Worm (Caenorhabditis elegans) whole organism, late embryonic: ENCODE results near the gene mrpl-37.

Experiments
- F13H6.1 ChIP-seq: sonication (generic microtip); optimal IDR thresholded peaks from 2 replicates; lab custom pipeline; 2016; ENCODE audit warnings: missing genetic modification characterization, missing compliant biosample characterization
- ceh-24 ChIP-seq: sonication (generic microtip); optimal IDR thresholded peaks from 2 replicates; lab custom pipeline; 2016; ENCODE audit warnings: mild to moderate bottlenecking, missing genetic modification characterization, missing compliant biosample characterization
- ceh-30 ChIP-seq: fragments of 150-350 bp; optimal IDR thresholded peaks from 2 replicates; lab custom pipeline; 2014; ENCODE audit warnings: missing biosample characterization, missing genetic modification characterization
- ets-4 ChIP-seq: sonication (generic microtip); optimal IDR thresholded peaks from 2 replicates; lab custom pipeline; 2016; ENCODE audit warnings: missing genetic modification characterization, missing compliant biosample characterization
- fax-1 ChIP-seq: sonication (generic microtip); optimal IDR thresholded peaks from 2 replicates; lab custom pipeline; 2016; ENCODE audit warnings: missing genotype, missing genetic modification characterization, missing compliant biosample characterization
- hlh-6 ChIP-seq: sonication (generic microtip); optimal IDR thresholded peaks from 2 replicates; lab custom pipeline; 2016; ENCODE audit warnings: missing genotype, missing genetic modification characterization, missing compliant biosample characterization
- madf-2 ChIP-seq: sonication (generic microtip); optimal IDR thresholded peaks from 2 replicates; lab custom pipeline; 2017; ENCODE audit warnings: missing genetic modification characterization, missing compliant biosample characterization
- nhr-11 ChIP-seq: fragments of 150-350 bp; optimal IDR thresholded peaks from 2 replicates; lab custom pipeline; 2014; ENCODE audit warnings: missing biosample characterization, missing genetic modification characterization
- pag-3 ChIP-seq: sonication (generic microtip); optimal IDR thresholded peaks from 2 replicates; lab custom pipeline; 2016; ENCODE audit warnings: missing compliant biosample characterization, missing genetic modification characterization, borderline replicate concordance
- pax-1 ChIP-seq: fragments of 150-350 bp; optimal IDR thresholded peaks from 2 replicates; lab custom pipeline; 2014; ENCODE audit warnings: missing biosample characterization, missing genetic modification characterization
- pha-4 ChIP-seq: fragments of 150-350 bp; optimal IDR thresholded peaks from 2 replicates; lab custom pipeline; 2018; ENCODE audit warnings: missing biosample characterization, missing genetic modification reagents, missing genetic modification characterization
- tbx-2 ChIP-seq: sonication (generic microtip); optimal IDR thresholded peaks from 2 replicates; lab custom pipeline; 2016; ENCODE audit warnings: missing genetic modification characterization, missing compliant biosample characterization
- tbx-7 ChIP-seq: sonication (generic microtip); optimal IDR thresholded peaks from 2 replicates; lab custom pipeline; 2016; ENCODE audit warnings: missing genotype, missing genetic modification characterization, missing compliant biosample characterization
- zip-5 ChIP-seq: sonication (generic microtip); optimal IDR thresholded peaks from 2 replicates; lab custom pipeline; 2016; ENCODE audit warnings: missing genetic modification characterization, missing compliant biosample characterization

- no peak for TF ChIP-seq fax-1 (tag; lab: Kevin White, UChicago)
- TF ChIP-seq zip-5 (tag; lab: Kevin White, UChicago) = no peak
- no peak for TF ChIP-seq madf-2 (tag; lab: Kevin White, UChicago)
- no peak for TF ChIP-seq ets-4 (tag; lab: Kevin White, UChicago)
- TF ChIP-seq ceh-30 (tag; lab: Kevin White, UChicago) = no peak
- TF ChIP-seq pha-4 (tag; lab: Kevin White, UChicago) = no peak
- no peak for TF ChIP-seq nhr-11 (tag; lab: Kevin White, UChicago)
- no peak for TF ChIP-seq pax-1 (tag; lab: Kevin White, UChicago)
- TF ChIP-seq pag-3 (tag; lab: Kevin White, UChicago) = no peak
- TF ChIP-seq hlh-6 (tag; lab: Kevin White, UChicago) = no peak
- no peak for TF ChIP-seq F13H6.1
- no peak for TF ChIP-seq tbx-7 (tag; lab: Kevin White, UChicago)
- no peak for TF ChIP-seq tbx-2 (tag; lab: Kevin White, UChicago)
- no peak for TF ChIP-seq ceh-24
These were observed 41.1 kb upstream of the mrpl-37 start, which contains the start of gene gst-14 for ce11 chrII:13616000-13616399.
